Fruit fly (Drosophila melanogaster) whole organism, pupa: ENCODE measurements around the gene Nup205.

Experiments
- CG10348 ChIP-seq: fragments of 200-800 bp; sonication (Bioruptor generic); IDR thresholded peaks from 2 replicates; pipeline ENCODE4 v1.3.6; 2022; ENCODE audit warnings: missing biosample characterization, missing genetic modification characterization
- CG12605 ChIP-seq: fragments of 200-800 bp; sonication (Bioruptor generic); IDR thresholded peaks from 2 replicates; pipeline ENCODE4 v1.3.6; 2022; ENCODE audit warnings: missing biosample characterization, missing genetic modification characterization
- CG13204 ChIP-seq: fragments of 200-800 bp; sonication (Bioruptor generic); optimal IDR thresholded peaks from 2 replicates; lab custom pipeline; 2018; ENCODE audit warnings: missing biosample characterization, mild to moderate bottlenecking, missing genetic modification characterization, moderate library complexity
- CG14655 ChIP-seq: fragments of 200-800 bp; sonication (Bioruptor generic); optimal IDR thresholded peaks from 3 replicates; lab custom pipeline; 2017; ENCODE audit warnings: mild to moderate bottlenecking, missing biosample characterization, missing genetic modification reagents, missing genetic modification characterization
- CG17806 ChIP-seq: fragments of 200-800 bp; sonication (Bioruptor generic); optimal IDR thresholded peaks from 2 replicates; lab custom pipeline; 2018; ENCODE audit warnings: missing biosample characterization, mild to moderate bottlenecking, missing genetic modification characterization, moderate library complexity
- CG9948 ChIP-seq: fragments of 200-800 bp; sonication (Bioruptor generic); optimal IDR thresholded peaks from 2 replicates; lab custom pipeline; 2018; ENCODE audit warnings: missing biosample characterization, mild to moderate bottlenecking, missing genetic modification characterization, moderate library complexity
- D1 ChIP-seq: fragments of 200-800 bp; sonication (Bioruptor generic); optimal IDR thresholded peaks from 2 replicates; lab custom pipeline; 2018; ENCODE audit warnings: missing biosample characterization, mild to moderate bottlenecking, missing genetic modification characterization, moderate library complexity
- Ets98B ChIP-seq: fragments of 200-800 bp; sonication (Bioruptor generic); IDR thresholded peaks from 2 replicates; pipeline ENCODE4 v1.3.6; 2022; ENCODE audit warnings: missing biosample characterization, missing genetic modification characterization
- Pif1A ChIP-seq: fragments of 200-800 bp; sonication (Bioruptor generic); optimal IDR thresholded peaks from 3 replicates; lab custom pipeline; 2016; ENCODE audit warnings: missing biosample characterization, missing genetic modification characterization
- Pif1B ChIP-seq: fragments of 200-800 bp; sonication (Bioruptor generic); optimal IDR thresholded peaks from 3 replicates; lab custom pipeline; 2016; ENCODE audit warnings: missing biosample characterization, missing genetic modification characterization
- Snoo ChIP-seq: fragments of 200-800 bp; sonication (Bioruptor generic); optimal IDR thresholded peaks from 3 replicates; lab custom pipeline; 2017; ENCODE audit warnings: missing biosample characterization, mild to moderate bottlenecking, missing genetic modification characterization, inconsistent platforms
- fd96Ca ChIP-seq: fragments of 200-800 bp; sonication (Bioruptor generic); IDR thresholded peaks from 3 replicates; pipeline ENCODE4 v1.3.6; 2022; ENCODE audit warnings: missing biosample characterization, missing genetic modification characterization
- gl ChIP-seq: fragments of 200-800 bp; sonication (Bioruptor generic); optimal IDR thresholded peaks from 2 replicates; lab custom pipeline; 2018; ENCODE audit warnings: missing biosample characterization, mild to moderate bottlenecking, missing genetic modification characterization

DNA sequence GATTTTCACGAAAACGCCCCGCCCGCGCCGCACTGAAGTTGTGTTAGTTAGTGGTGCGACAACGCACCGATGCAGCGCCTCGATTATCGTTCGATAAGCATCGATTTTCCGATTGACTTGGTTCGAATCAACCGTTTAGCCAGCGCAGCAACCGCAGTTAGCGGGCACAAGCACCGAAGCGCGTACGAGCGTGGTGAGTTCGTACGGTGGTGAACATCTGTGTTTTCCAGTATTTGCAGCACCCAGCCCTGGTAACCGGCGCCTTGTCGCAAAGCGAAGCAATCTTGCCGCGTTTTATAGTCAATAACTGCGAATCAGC is at the start of gene Nup205, which contains the start of gene pico:
- TF ChIP-seq CG13204 (GFP tag; lab: Kevin White, UChicago), result no peak
- TF ChIP-seq Pif1B, result no peak
- TF ChIP-seq Ets98B, result no peak
- no peak for TF ChIP-seq Pif1A (GFP tag; lab: Kevin White, UChicago)
- no peak for TF ChIP-seq CG10348 (GFP tag; lab: Robert Waterston, UW)
- no peak for TF ChIP-seq fd96Ca (GFP tag; lab: Robert Waterston, UW)
- no peak for TF ChIP-seq CG14655 (GFP tag; lab: Kevin White, UChicago)
- TF ChIP-seq gl (tag; lab: Kevin White, UChicago), result no peak
- no peak for TF ChIP-seq D1 (tag; lab: Kevin White, UChicago)
- no peak for TF ChIP-seq CG17806 (tag; lab: Kevin White, UChicago)
- no peak for TF ChIP-seq Snoo (tag; lab: Kevin White, UChicago)
- no peak; the same call in 1 of the 2 replicates for TF ChIP-seq CG12605 (GFP tag; lab: Robert Waterston, UW)
- no peak for TF ChIP-seq CG9948 (tag; lab: Kevin White, UChicago)
